Fruit fly (Drosophila melanogaster): ENCODE data around the gene CG12025.

- TF ChIP-seq EcR (GFP tag; optimal IDR thresholded peaks at IDR 0.05) (no peak), CG15710 (tag; optimal IDR thresholded peaks at IDR 0.05) (no peak), Ets98B (GFP tag; IDR thresholded peaks at IDR 0.05) (no peak), CG32121 (GFP tag; IDR thresholded peaks at IDR 0.05) (no peak), CG17806 (tag; optimal IDR thresholded peaks at IDR 0.05) (no peak), CG10348 (GFP tag; IDR thresholded peaks at IDR 0.05) (no peak), D1 (tag; optimal IDR thresholded peaks at IDR 0.05) (no peak), gl (tag; optimal IDR thresholded peaks at IDR 0.05) (no peak), CG12605 (GFP tag; IDR thresholded peaks at IDR 0.05) (no peak), Pif1B (GFP tag; optimal IDR thresholded peaks at IDR 0.05) (no peak), CG14655 (GFP tag; optimal IDR thresholded peaks at IDR 0.05) (no peak), rn (GFP tag; IDR thresholded peaks at IDR 0.05) (no peak), Pif1A (GFP tag; optimal IDR thresholded peaks at IDR 0.05) (no peak), CG8301 (tag; optimal IDR thresholded peaks at IDR 0.05) (no peak)
Measured at dm6 chr3L:1835064-1835463, 30.2 kb upstream of the CG12025 start, which contains the start of gene Cpr62Bb.

All from whole organism, pupa.